Comparison of ENCODE assay signal across 2 fruit fly cellular contexts in the genomic region with DNA sequence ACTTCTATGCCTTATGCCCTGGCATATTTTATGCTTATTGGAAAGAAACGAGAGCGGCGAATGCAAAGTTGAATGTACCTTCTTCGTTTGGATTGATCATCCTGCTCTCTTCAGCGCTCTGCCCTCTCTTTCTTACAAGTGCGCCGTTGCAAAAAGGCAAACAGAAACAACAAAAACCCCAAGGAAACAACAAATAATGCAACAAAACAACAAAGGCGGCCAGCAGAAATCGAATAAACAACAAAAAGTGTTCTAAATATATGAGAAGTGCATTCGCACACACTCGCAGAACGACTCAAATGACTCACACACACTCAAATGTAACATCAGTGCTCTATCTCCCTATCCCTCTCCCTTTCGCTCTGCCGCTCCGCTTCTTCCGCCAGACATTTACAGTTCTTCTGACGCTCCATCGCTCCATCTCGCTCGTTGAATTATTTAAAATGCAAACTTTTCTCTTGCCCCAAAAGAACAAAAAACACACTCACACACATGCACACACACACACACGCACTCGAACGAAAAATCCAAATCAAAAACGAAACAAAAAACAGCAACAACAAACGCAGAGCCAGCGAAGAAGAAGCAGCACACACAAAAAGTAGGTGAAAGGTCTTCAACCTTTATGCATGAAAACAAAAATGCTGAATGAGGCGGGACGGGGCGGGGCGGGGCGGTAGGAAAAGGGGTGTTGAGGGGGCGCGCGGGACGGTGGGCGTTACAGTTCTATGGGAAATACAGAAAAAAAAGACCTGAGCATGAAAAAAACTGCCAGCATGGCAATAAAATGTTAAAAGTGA.
A peak's percentile ranks its signal among the peaks of the same experiment; 100 is the strongest.
TF ChIP-seq lines count a peak whose summit lies in the region.

No protein-coding gene starts in this region.

TF ChIP-seq in whole organism, embryonic, 481 proteins besides CTCF, POLR2A, EP300 and RAD21 (continued from another document):
- peak; percentile 14 for TF ChIP-seq sug (tag; optimal IDR thresholded peaks at IDR 0.05; lab: Kevin White, UChicago)
- no peak for TF ChIP-seq NC2α (GFP tag; optimal IDR thresholded peaks at IDR 0.05; lab: Kevin White, UChicago)
- TF ChIP-seq lola (GFP tag; optimal IDR thresholded peaks at IDR 0.05; lab: Kevin White, UChicago), result no peak
- TF ChIP-seq unpg (GFP tag; optimal IDR thresholded peaks at IDR 0.05; lab: Kevin White, UChicago), result no peak
- peak; percentile 76 for TF ChIP-seq CG32772 (GFP tag; IDR thresholded peaks at IDR 0.05; lab: Robert Waterston, UW)
- TF ChIP-seq pb (GFP tag; optimal IDR thresholded peaks at IDR 0.05; lab: Kevin White, UChicago), result no peak
- TF ChIP-seq Aef1 (GFP tag; IDR thresholded peaks at IDR 0.05; lab: Robert Waterston, UW), result 0 out of 3 replicates have a peak, but pooled peaks have one; percentile 16
- TF ChIP-seq gfzf (GFP tag; optimal IDR thresholded peaks at IDR 0.05; lab: Kevin White, UChicago), result no peak
- peak; percentile 62 for TF ChIP-seq Drgx (GFP tag; IDR thresholded peaks at IDR 0.05; lab: Robert Waterston, UW)
- TF ChIP-seq CG17385 (GFP tag; optimal IDR thresholded peaks at IDR 0.05; lab: Kevin White, UChicago), result peak; percentile 86
- peak; percentile 57 for TF ChIP-seq Deaf1 (tag; optimal IDR thresholded peaks at IDR 0.05; lab: Kevin White, UChicago)
- no peak for TF ChIP-seq CG10321 (GFP tag; IDR thresholded peaks at IDR 0.05; lab: Robert Waterston, UW)
- peak; percentile 35 for TF ChIP-seq sd (tag; optimal IDR thresholded peaks at IDR 0.05; lab: Kevin White, UChicago)
- 0 out of 2 replicates have a peak, but pooled peaks have one; percentile 9 for TF ChIP-seq vvl (GFP tag; IDR thresholded peaks at IDR 0.05; lab: Robert Waterston, UW)
- no peak for TF ChIP-seq CG4282 (GFP tag; optimal IDR thresholded peaks at IDR 0.05; lab: Kevin White, UChicago)
- TF ChIP-seq sqz (GFP tag; optimal IDR thresholded peaks at IDR 0.05; lab: Kevin White, UChicago), result peak; percentile 84
- no peak for TF ChIP-seq Ptx1 (GFP tag; IDR thresholded peaks at IDR 0.05; lab: Robert Waterston, UW)
- no peak for TF ChIP-seq ranshi (GFP tag; IDR thresholded peaks at IDR 0.05; lab: Robert Waterston, UW)
- peak; percentile 85 for TF ChIP-seq Blimp-1 (GFP tag; optimal IDR thresholded peaks at IDR 0.05; lab: Kevin White, UChicago)
- peak; percentile 21 for TF ChIP-seq Abd-B (GFP tag; optimal IDR thresholded peaks at IDR 0.05; lab: Kevin White, UChicago)
- peak; percentile 98 for TF ChIP-seq crol (GFP tag; IDR thresholded peaks at IDR 0.05; lab: Robert Waterston, UW)
- TF ChIP-seq danr (GFP tag; IDR thresholded peaks at IDR 0.05; lab: Robert Waterston, UW), result no peak
- TF ChIP-seq CoRest (tag; optimal IDR thresholded peaks at IDR 0.05; lab: Kevin White, UChicago), result no peak
- no peak for TF ChIP-seq HmgD (GFP tag; optimal IDR thresholded peaks at IDR 0.05; lab: Kevin White, UChicago)
- TF ChIP-seq cad (GFP tag; optimal IDR thresholded peaks at IDR 0.05; lab: Kevin White, UChicago), result no peak
- TF ChIP-seq CG12769 (tag; optimal IDR thresholded peaks at IDR 0.05; lab: Kevin White, UChicago), result no peak
- TF ChIP-seq CG15479 (GFP tag; optimal IDR thresholded peaks at IDR 0.05; lab: Kevin White, UChicago), result no peak
- peak; percentile 75 for TF ChIP-seq z (GFP tag; IDR thresholded peaks at IDR 0.05; lab: Robert Waterston, UW)
- TF ChIP-seq kni (GFP tag; optimal IDR thresholded peaks at IDR 0.05; lab: Kevin White, UChicago), result peak; percentile 56
- TF ChIP-seq bsh (GFP tag; optimal IDR thresholded peaks at IDR 0.05; lab: Kevin White, UChicago), result peak in 1 of 2 experiments; percentile 52
- TF ChIP-seq cg (GFP tag; optimal IDR thresholded peaks at IDR 0.05; lab: Kevin White, UChicago), result peak; percentile 79
- no peak for TF ChIP-seq Nf-YC (tag; optimal IDR thresholded peaks at IDR 0.05; lab: Kevin White, UChicago)
TF ChIP-seq in whole organism, embryonic: peak in this region for 22.

TF ChIP-seq in whole organism, prepupa, 60 proteins besides CTCF, POLR2A, EP300 and RAD21 (continued from another document):
- TF ChIP-seq CG3919 (GFP tag; optimal IDR thresholded peaks at IDR 0.05; lab: Kevin White, UChicago), result no peak
- TF ChIP-seq Hr38 (GFP tag; optimal IDR thresholded peaks at IDR 0.05; lab: Kevin White, UChicago), result no peak
- no peak for TF ChIP-seq CG11762 (GFP tag; optimal IDR thresholded peaks at IDR 0.05; lab: Kevin White, UChicago; ENCODE audit: insufficient read depth)
- no peak for TF ChIP-seq achi (GFP tag; optimal IDR thresholded peaks at IDR 0.05; lab: Kevin White, UChicago)
- no peak for TF ChIP-seq lz (GFP tag; optimal IDR thresholded peaks at IDR 0.05; lab: Kevin White, UChicago)
- peak; percentile 41 for TF ChIP-seq Sox14 (GFP tag; optimal IDR thresholded peaks at IDR 0.05; lab: Kevin White, UChicago)
- no peak for TF ChIP-seq Hr39 (GFP tag; optimal IDR thresholded peaks at IDR 0.05; lab: Kevin White, UChicago)
- TF ChIP-seq CG11294 (GFP tag; IDR thresholded peaks at IDR 0.05; lab: Robert Waterston, UW), result peak; percentile 35; the same call in 1 of the 2 replicates
- TF ChIP-seq CG10669 (GFP tag; optimal IDR thresholded peaks at IDR 0.05; lab: Kevin White, UChicago), result no peak
- peak; percentile 72 for TF ChIP-seq CG8119 (GFP tag; IDR thresholded peaks at IDR 0.05; lab: Robert Waterston, UW)
- TF ChIP-seq topi (GFP tag; optimal IDR thresholded peaks at IDR 0.05; lab: Kevin White, UChicago), result no peak
- TF ChIP-seq CG11902 (GFP tag; optimal IDR thresholded peaks at IDR 0.05; lab: Kevin White, UChicago), result no peak
- TF ChIP-seq CG6163 (GFP tag; IDR thresholded peaks at IDR 0.05; lab: Robert Waterston, UW), result peak; percentile 72
- TF ChIP-seq CG8319 (GFP tag; optimal IDR thresholded peaks at IDR 0.05; lab: Kevin White, UChicago), result no peak
- peak in 1 of 2 experiments; percentile 29 for TF ChIP-seq ss (GFP tag; optimal IDR thresholded peaks at IDR 0.05; lab: Kevin White, UChicago)
- 0 out of 2 replicates have a peak, but pooled peaks have one; percentile 21 for TF ChIP-seq Gug (GFP tag; IDR thresholded peaks at IDR 0.05; lab: Robert Waterston, UW)
- peak; percentile 68 for TF ChIP-seq Eip78C (GFP tag; lab: Kevin White, UChicago)
- peak; percentile 87 for TF ChIP-seq CG6276 (GFP tag; optimal IDR thresholded peaks at IDR 0.05; lab: Kevin White, UChicago)
- no peak for TF ChIP-seq CG7368 (GFP tag; optimal IDR thresholded peaks at IDR 0.05; lab: Kevin White, UChicago)
- TF ChIP-seq CG31627 (GFP tag; optimal IDR thresholded peaks at IDR 0.05; lab: Kevin White, UChicago), result no peak
- TF ChIP-seq eg (GFP tag; IDR thresholded peaks at IDR 0.05; lab: Robert Waterston, UW), result peak; percentile 87
- TF ChIP-seq CG6792 (GFP tag; optimal IDR thresholded peaks at IDR 0.05; lab: Kevin White, UChicago), result no peak
- no peak for TF ChIP-seq CG1621 (tag; optimal IDR thresholded peaks at IDR 0.05; lab: Kevin White, UChicago)
- peak; percentile 23 for TF ChIP-seq dac (GFP tag; optimal IDR thresholded peaks at IDR 0.05; lab: Kevin White, UChicago)
- TF ChIP-seq Lpt (GFP tag; optimal IDR thresholded peaks at IDR 0.05; lab: Kevin White, UChicago), result peak; percentile 64
- TF ChIP-seq Blimp-1 (GFP tag; optimal IDR thresholded peaks at IDR 0.05; lab: Kevin White, UChicago), result peak; percentile 20
TF ChIP-seq in whole organism, prepupa: peak in this region for 21.
